Fruit fly (Drosophila melanogaster) whole organism, embryonic: ENCODE data around the gene Tbc1d22.
A peak's percentile ranks its signal among the peaks of the same experiment; 100 is the strongest.

ENCODE experiments used
- CG11723 ChIP-seq: fragments of 200-800 bp; sonication (Bioruptor generic); optimal IDR thresholded peaks from 2 replicates; lab custom pipeline; 2017; ENCODE audit warnings: missing biosample characterization, mild to moderate bottlenecking, missing genetic modification characterization
- CG13287 ChIP-seq: fragments of 200-800 bp; sonication (Bioruptor generic); IDR thresholded peaks from 2 replicates; pipeline ENCODE4 v1.3.6; 2022; ENCODE audit warnings: missing biosample characterization, missing genetic modification characterization; ENCODE audit not compliant: partially characterized antibody
- CG13296 ChIP-seq: fragments of 200-800 bp; sonication (Bioruptor generic); optimal IDR thresholded peaks from 3 replicates; lab custom pipeline; 2018; ENCODE audit warnings: missing biosample characterization, mild to moderate bottlenecking, missing genetic modification characterization
- CG14710 ChIP-seq: fragments of 200-800 bp; sonication (Bioruptor generic); optimal IDR thresholded peaks from 3 replicates; lab custom pipeline; 2019; ENCODE audit warnings: missing biosample characterization, mild to moderate bottlenecking, missing genetic modification characterization, moderate library complexity
- CG14860 ChIP-seq: fragments of 200-800 bp; sonication (Bioruptor generic); IDR thresholded peaks from 3 replicates; pipeline ENCODE4 v1.3.6; 2022; ENCODE audit warnings: missing biosample characterization, missing genetic modification characterization; ENCODE audit not compliant: partially characterized antibody
- CG16813 ChIP-seq: fragments of 200-800 bp; sonication (Bioruptor generic); IDR thresholded peaks from 3 replicates; pipeline ENCODE4 v1.3.6; 2022; ENCODE audit warnings: missing biosample characterization, missing genetic modification characterization; ENCODE audit not compliant: partially characterized antibody
- CG1792 ChIP-seq: fragments of 200-800 bp; sonication (Bioruptor generic); optimal IDR thresholded peaks from 2 replicates; lab custom pipeline; 2016; ENCODE audit warnings: missing biosample characterization, missing genetic modification characterization
- CG18764 ChIP-seq: fragments of 200-800 bp; sonication (Bioruptor generic); optimal IDR thresholded peaks from 3 replicates; lab custom pipeline; 2016; ENCODE audit warnings: missing biosample characterization, missing genetic modification characterization
- CG2199 ChIP-seq: fragments of 200-800 bp; sonication (Bioruptor generic); IDR thresholded peaks from 3 replicates; pipeline ENCODE4 v1.3.6; 2022; ENCODE audit warnings: missing biosample characterization, missing genetic modification characterization
- CG32532 ChIP-seq: fragments of 200-800 bp; sonication (Bioruptor generic); IDR thresholded peaks from 2 replicates; pipeline ENCODE4 v1.3.6; 2022; ENCODE audit warnings: missing biosample characterization, missing genetic modification characterization
- CG3281 ChIP-seq: fragments of 200-800 bp; sonication (Bioruptor generic); optimal IDR thresholded peaks from 3 replicates; lab custom pipeline; 2017; ENCODE audit warnings: missing biosample characterization, mild to moderate bottlenecking, missing genetic modification characterization
- CG42726 ChIP-seq: fragments of 200-800 bp; sonication (Bioruptor generic); IDR thresholded peaks from 2 replicates; pipeline ENCODE4 v1.3.6; 2022; ENCODE audit warnings: missing biosample characterization, missing genetic modification characterization; ENCODE audit not compliant: partially characterized antibody
- CG4730 ChIP-seq: fragments of 200-800 bp; sonication (Bioruptor generic); IDR thresholded peaks from 2 replicates; pipeline ENCODE4 v1.3.6; 2022; ENCODE audit warnings: missing biosample characterization, missing genetic modification characterization
- CG5953 ChIP-seq: fragments of 200-800 bp; sonication (Bioruptor generic); IDR thresholded peaks from 2 replicates; pipeline ENCODE4 v1.3.6; 2022; ENCODE audit warnings: missing biosample characterization, missing genetic modification characterization
- CG6765 ChIP-seq: fragments of 200-800 bp; sonication (Bioruptor generic); optimal IDR thresholded peaks from 3 replicates; lab custom pipeline; 2017; ENCODE audit warnings: missing biosample characterization, mild to moderate bottlenecking, missing genetic modification characterization
- CG8359 ChIP-seq: fragments of 200-800 bp; sonication (Bioruptor generic); optimal IDR thresholded peaks from 2 replicates; lab custom pipeline; 2017; ENCODE audit warnings: missing biosample characterization, mild to moderate bottlenecking, missing genetic modification characterization, borderline replicate concordance
- D19A ChIP-seq: fragments of 200-800 bp; optimal IDR thresholded peaks from 3 replicates; lab custom pipeline; 2019; ENCODE audit warnings: missing biosample characterization, mild to moderate bottlenecking, missing genetic modification characterization, moderate library complexity
- Dek ChIP-seq: fragments of 200-800 bp; sonication (Bioruptor generic); optimal IDR thresholded peaks from 3 replicates; lab custom pipeline; 2019; ENCODE audit warnings: missing biosample characterization, mild to moderate bottlenecking, missing genetic modification characterization, moderate library complexity
- Elba2 ChIP-seq: fragments of 200-800 bp; sonication (Bioruptor generic); optimal IDR thresholded peaks from 3 replicates; lab custom pipeline; 2016; ENCODE audit warnings: missing biosample characterization, missing genetic modification characterization
- Gsc ChIP-seq: fragments of 200-800 bp; sonication (Bioruptor generic); IDR thresholded peaks from 2 replicates; pipeline ENCODE4 v1.3.6; 2022; ENCODE audit warnings: missing biosample characterization, missing genetic modification characterization
- HLH4C ChIP-seq: fragments of 200-800 bp; sonication (Bioruptor generic); IDR thresholded peaks from 3 replicates; pipeline ENCODE4 v1.3.6; 2022; ENCODE audit warnings: missing biosample characterization, missing genetic modification characterization; ENCODE audit not compliant: partially characterized antibody
- Hmr ChIP-seq: fragments of 200-800 bp; sonication (Bioruptor generic); optimal IDR thresholded peaks from 3 replicates; lab custom pipeline; 2017; ENCODE audit warnings: mild to moderate bottlenecking, missing biosample characterization, missing genetic modification reagents, missing genetic modification characterization
- Hr78 ChIP-seq, 2 experiments: fragments of 200-800 bp in 1 of 2; fragments of >200 bp in 1 of 2; sonication (Bioruptor generic) in 1 of 2; optimal IDR thresholded peaks; 2 replicates each; lab custom pipeline; 2017 to 2019; ENCODE audit warnings: missing biosample characterization in 2 of 2, missing genetic modification characterization in 2 of 2, mild to moderate bottlenecking in 1 of 2, moderate library complexity in 1 of 2
- NK7.1 ChIP-seq: fragments of 200-800 bp; sonication (Bioruptor generic); optimal IDR thresholded peaks from 3 replicates; lab custom pipeline; 2016; ENCODE audit warnings: missing biosample characterization, missing genetic modification characterization
- Sox102F ChIP-seq: fragments of 200-800 bp; sonication (Bioruptor generic); optimal IDR thresholded peaks from 2 replicates; lab custom pipeline; 2018; ENCODE audit warnings: missing biosample characterization, mild to moderate bottlenecking, missing genetic modification characterization, moderate library complexity
- Stat92E ChIP-seq, 3 experiments: fragments of >200 bp in 2 of 3; fragments of 200-800 bp in 1 of 3; sonication (Bioruptor generic) in 1 of 3; optimal IDR thresholded peaks; 2 replicates each; lab custom pipeline; 2017 to 2019; ENCODE audit warnings: missing biosample characterization in 3 of 3, missing genetic modification characterization in 3 of 3, mild to moderate bottlenecking in 1 of 3, moderate library complexity in 1 of 3
- bigmax ChIP-seq: fragments of 200-800 bp; sonication (Bioruptor generic); optimal IDR thresholded peaks from 2 replicates; lab custom pipeline; 2018; ENCODE audit warnings: missing biosample characterization, mild to moderate bottlenecking, missing genetic modification characterization
- dan ChIP-seq: fragments of 200-800 bp; sonication (Bioruptor generic); IDR thresholded peaks from 2 replicates; pipeline ENCODE4 v1.3.6; 2022; ENCODE audit warnings: missing biosample characterization, missing genetic modification characterization
- emc ChIP-seq: fragments of 200-800 bp; sonication (Bioruptor generic); optimal IDR thresholded peaks from 2 replicates; lab custom pipeline; 2016; ENCODE audit warnings: missing biosample characterization, missing genetic modification characterization
- ems ChIP-seq: fragments of 200-800 bp; sonication (Bioruptor generic); optimal IDR thresholded peaks from 3 replicates; lab custom pipeline; 2016; ENCODE audit warnings: missing biosample characterization, missing genetic modification characterization
- fu2 ChIP-seq: fragments of 200-800 bp; sonication (Bioruptor generic); optimal IDR thresholded peaks from 2 replicates; lab custom pipeline; 2016; ENCODE audit warnings: missing biosample characterization, missing genetic modification characterization
- gce ChIP-seq: fragments of 200-800 bp; sonication (Bioruptor generic); IDR thresholded peaks from 3 replicates; pipeline ENCODE4 v1.3.6; 2022; ENCODE audit warnings: missing biosample characterization, missing genetic modification characterization
- insv ChIP-seq, 2 experiments: fragments of 200-800 bp; sonication (Bioruptor generic); optimal IDR thresholded peaks; 3 replicates each; lab custom pipeline; 2016 to 2018; ENCODE audit warnings: missing biosample characterization in 2 of 2, missing genetic modification characterization in 2 of 2
- inv ChIP-seq: fragments of 200-800 bp; sonication (Bioruptor generic); IDR thresholded peaks from 2 replicates; pipeline ENCODE4 v1.3.6; 2022; ENCODE audit warnings: missing biosample characterization, missing genetic modification characterization; ENCODE audit not compliant: partially characterized antibody
- kah ChIP-seq: fragments of 200-800 bp; sonication (Bioruptor generic); optimal IDR thresholded peaks from 2 replicates; lab custom pipeline; 2018; ENCODE audit warnings: missing biosample characterization, mild to moderate bottlenecking, missing genetic modification characterization
- mirr ChIP-seq: fragments of 200-800 bp; sonication (Bioruptor generic); optimal IDR thresholded peaks from 3 replicates; lab custom pipeline; 2018; ENCODE audit warnings: missing biosample characterization, mild to moderate bottlenecking, missing genetic modification characterization
- pan ChIP-seq, 4 experiments: fragments of >200 bp in 3 of 4; fragments of 200-800 bp in 1 of 4; sonication (Bioruptor generic) in 1 of 4; optimal IDR thresholded peaks in 3 of 4; IDR thresholded peaks in 1 of 4; 2 replicates each; pipeline versions ENCODE4 v1.3.6 to Lab custom; 2017 to 2022; ENCODE audit warnings: missing biosample characterization in 2 of 4, missing genetic modification characterization in 2 of 4, mixed read lengths in 1 of 4
- phol ChIP-seq: fragments of 200-800 bp; sonication (Bioruptor generic); optimal IDR thresholded peaks from 3 replicates; lab custom pipeline; 2018; ENCODE audit warnings: missing biosample characterization, mild to moderate bottlenecking, missing genetic modification characterization, moderate library complexity
- ranshi ChIP-seq: fragments of 200-800 bp; sonication (Bioruptor generic); IDR thresholded peaks from 2 replicates; pipeline ENCODE4 v1.3.6; 2022; ENCODE audit warnings: missing biosample characterization, missing genetic modification characterization
- rib ChIP-seq: fragments of 200-800 bp; sonication (Bioruptor generic); IDR thresholded peaks from 2 replicates; pipeline ENCODE4 v1.3.6; 2022; ENCODE audit warnings: missing biosample characterization, missing genetic modification characterization
- seq ChIP-seq: fragments of 200-800 bp; sonication (Bioruptor generic); IDR thresholded peaks from 2 replicates; pipeline ENCODE4 v1.3.6; 2022; ENCODE audit warnings: missing biosample characterization, missing genetic modification characterization
- shn ChIP-seq: fragments of 200-800 bp; sonication (Bioruptor generic); optimal IDR thresholded peaks from 3 replicates; lab custom pipeline; 2016; ENCODE audit warnings: missing biosample characterization, missing genetic modification characterization
- sima ChIP-seq: fragments of 200-800 bp; sonication (Bioruptor generic); optimal IDR thresholded peaks from 2 replicates; lab custom pipeline; 2016; ENCODE audit warnings: missing biosample characterization, missing genetic modification characterization
- ssp ChIP-seq: fragments of 200-800 bp; sonication (Bioruptor generic); IDR thresholded peaks from 2 replicates; pipeline ENCODE4 v1.3.6; 2022; ENCODE audit warnings: missing biosample characterization, missing genetic modification characterization
- toy ChIP-seq: fragments of 200-800 bp; sonication (Bioruptor generic); IDR thresholded peaks from 2 replicates; pipeline ENCODE4 v1.3.6; 2022; ENCODE audit warnings: missing biosample characterization, missing genetic modification characterization
- tup ChIP-seq: fragments of 200-800 bp; sonication (Bioruptor generic); optimal IDR thresholded peaks from 2 replicates; lab custom pipeline; 2016; ENCODE audit warnings: missing biosample characterization, mild to moderate bottlenecking, missing genetic modification characterization, moderate library complexity
- tx ChIP-seq: fragments of 200-800 bp; sonication (Bioruptor generic); optimal IDR thresholded peaks from 2 replicates; lab custom pipeline; 2016; ENCODE audit warnings: missing biosample characterization, missing genetic modification characterization
- yki ChIP-seq: fragments of >200 bp; optimal IDR thresholded peaks from 3 replicates; lab custom pipeline; 2018

The Tbc1d22 gene

DNA sequence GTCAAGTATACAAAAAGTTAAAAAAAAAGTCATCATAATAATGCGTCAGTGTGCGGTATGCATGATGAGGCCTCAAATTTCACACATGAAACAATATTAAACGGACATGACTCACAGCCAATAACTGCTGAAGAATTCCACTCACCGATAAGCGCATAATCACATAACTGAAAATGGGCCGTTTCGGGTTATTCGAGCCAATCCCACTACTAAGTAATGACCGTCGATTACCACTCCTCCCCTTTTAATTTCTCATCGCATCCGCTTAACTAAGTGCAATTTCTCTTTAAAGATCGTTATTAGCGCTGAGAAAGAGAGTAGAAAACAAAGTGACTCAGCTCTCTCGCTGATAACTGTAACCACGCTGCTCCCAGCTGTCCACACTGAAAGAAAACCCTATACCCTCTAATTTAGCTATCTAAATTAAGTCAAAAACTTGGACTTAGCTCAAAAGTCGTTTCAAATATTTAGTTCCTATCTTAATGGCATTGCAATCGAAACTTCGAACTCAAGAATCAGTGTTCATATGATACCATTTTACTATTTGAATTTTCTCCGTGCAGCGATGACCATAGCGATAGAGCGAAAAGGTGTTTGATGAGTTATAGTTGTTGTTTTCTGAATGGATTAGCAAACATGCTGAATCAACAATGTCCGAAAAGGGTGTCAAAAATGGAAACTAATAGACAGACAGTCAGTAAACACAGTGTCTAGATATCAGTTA is 10.9 kb downstream of the Tbc1d22 start (continued):
- TF ChIP-seq CG11723 (GFP tag; lab: Kevin White, UChicago) (peak; percentile 81), pan (optimal IDR thresholded peaks at IDR 0.05; lab: Kevin White, UChicago) (no peak), pan (GFP tag; optimal IDR thresholded peaks at IDR 0.05 in 1 of 2, IDR thresholded peaks at IDR 0.05 in 1 of 2) (peak in 1 of 2 experiments; percentile 91), CG2199 (GFP tag; lab: Robert Waterston, UW) (peak; percentile 70; the same call in 1 of the 3 replicates), mirr (GFP tag; lab: Kevin White, UChicago) (no peak), insv (GFP tag; optimal IDR thresholded peaks at IDR 0.05; lab: Kevin White, UChicago) (peak in 1 of 2 experiments; percentile 38), rib (GFP tag; lab: Robert Waterston, UW) (peak; percentile 49; the same call in 1 of the 2 replicates), CG8359 (GFP tag; lab: Kevin White, UChicago) (peak; percentile 57), CG6765 (GFP tag; lab: Kevin White, UChicago) (peak; percentile 42), HLH4C (GFP tag; lab: Robert Waterston, UW) (no peak), fu2 (peak; percentile 86), CG18764 (GFP tag; lab: Kevin White, UChicago) (peak; percentile 73), CG5953 (peak; percentile 87), CG32532 (GFP tag; lab: Robert Waterston, UW) (peak; percentile 91), CG13296 (GFP tag; lab: Kevin White, UChicago) (peak; percentile 79), seq (GFP tag; lab: Robert Waterston, UW) (peak; percentile 80), sima (GFP tag; lab: Kevin White, UChicago) (peak; percentile 82), inv (GFP tag; lab: Robert Waterston, UW) (no peak), Gsc (0 out of 2 replicates have a peak, but pooled peaks have one; percentile 24), dan (GFP tag; lab: Robert Waterston, UW) (peak; percentile 47; the same call in 1 of the 2 replicates), Hmr (peak; percentile 90), emc (GFP tag; lab: Kevin White, UChicago) (no peak), ranshi (GFP tag; lab: Robert Waterston, UW) (peak; percentile 89), NK7.1 (GFP tag; lab: Kevin White, UChicago) (peak; percentile 88), tx (GFP tag; lab: Kevin White, UChicago) (peak; percentile 85), CG14860 (GFP tag; lab: Robert Waterston, UW) (no peak), toy (GFP tag; lab: Robert Waterston, UW) (peak; percentile 68), tup (GFP tag; lab: Kevin White, UChicago) (peak; percentile 84), yki (no peak), Sox102F (peak; percentile 92), shn (GFP tag; lab: Kevin White, UChicago) (peak; percentile 80), CG13287 (no peak), Dek (peak; percentile 86), Elba2 (peak; percentile 14), Hr78 (GFP tag; optimal IDR thresholded peaks at IDR 0.05; lab: Kevin White, UChicago) (peak in 1 of 2 experiments; percentile 57), ems (GFP tag; lab: Kevin White, UChicago) (peak; percentile 60), kah (GFP tag; lab: Kevin White, UChicago) (peak; percentile 78), CG16813 (GFP tag; lab: Robert Waterston, UW) (no peak), phol (tag; lab: Kevin White, UChicago) (peak; percentile 79), CG1792 (peak; percentile 91), D19A (tag; lab: Kevin White, UChicago) (peak; percentile 86), CG14710 (tag; lab: Kevin White, UChicago) (peak; percentile 78), Stat92E (GFP tag; optimal IDR thresholded peaks at IDR 0.05; lab: Kevin White, UChicago) (no peak), CG42726 (GFP tag; lab: Robert Waterston, UW) (no peak), gce (GFP tag; lab: Robert Waterston, UW) (peak; percentile 89), ssp (GFP tag; lab: Robert Waterston, UW) (peak; percentile 62), bigmax (GFP tag; lab: Kevin White, UChicago) (peak; percentile 27), CG4730 (peak; percentile 85), CG3281 (peak; percentile 85)
